Fruit fly (Drosophila melanogaster) ovary, adult (tissue): ENCODE results near the gene Bcs1.

Experiments
- CG17801 ChIP-seq: fragments of 200-800 bp; optimal IDR thresholded peaks from 2 replicates; lab custom pipeline; 2019; ENCODE audit warnings: missing biosample characterization, mild to moderate bottlenecking, missing genetic modification characterization, moderate library complexity; ENCODE audit not compliant: partially characterized antibody

Bcs1 gene

dm6 chr2L:10249655-10250202 lies 27.3 kb downstream of the Bcs1 start:
- TF ChIP-seq CG17801: no peak

- peak; percentile 51 for TF ChIP-seq CG17801
These were observed 28.0 kb downstream of the Bcs1 start, which contains the start of the genes bsk and CG31717 for dm6 chr2L:10250441-10250847. Gene bsk, minus strand, starts transcription at chr2L:10250501. Gene CG31717, plus strand, starts transcription at chr2L:10250737.

dm6 chr2L:10251592-10251991 lies 29.1 kb downstream of the Bcs1 start, which contains the start of gene Ror:
Gene Ror, plus strand, starts transcription at chr2L:10251843.
- TF ChIP-seq CG17801: no peak

- TF ChIP-seq CG17801: peak; percentile 11
These were observed 33.3 kb downstream of the Bcs1 start, which contains the start of gene CG5676 for dm6 chr2L:10255725-10256158. Gene CG5676, minus strand, starts transcription at chr2L:10255891.

dm6 chr2L:10259960-10260749 lies 37.7 kb downstream of the Bcs1 start:
- TF ChIP-seq CG17801: no peak

dm6 chr2L:10260750-10261493 lies 38.5 kb downstream of the Bcs1 start, which contains the start of gene Pten:
Gene Pten, minus strand, starts transcription at chr2L:10261049.
- TF ChIP-seq CG17801: peak; percentile 26

- TF ChIP-seq CG17801: no peak
These were observed 39.3 kb downstream of the Bcs1 start for dm6 chr2L:10261774-10262173.

dm6 chr2L:10263343-10263744 lies 40.9 kb downstream of the Bcs1 start, which contains the start of gene Rsf1:
Gene Rsf1, minus strand, starts transcription at chr2L:10263554.
- TF ChIP-seq CG17801: no peak

- TF ChIP-seq CG17801: no peak
These were observed 41.6 kb downstream of the Bcs1 start, which contains the start of gene REPTOR-BP for dm6 chr2L:10263830-10264634. Gene REPTOR-BP, plus strand, starts transcription at chr2L:10264125.

dm6 chr2L:10265129-10265528 lies 42.7 kb downstream of the Bcs1 start, which contains the start of gene Mob3:
Gene Mob3, plus strand, starts transcription at chr2L:10265336.
- TF ChIP-seq CG17801: peak; percentile 21

- no peak for TF ChIP-seq CG17801
These were observed 44.1 kb downstream of the Bcs1 start, which contains the start of gene CG4953 for dm6 chr2L:10266511-10266910. Gene CG4953, plus strand, starts transcription at chr2L:10266703.

dm6 chr2L:10268688-10269087 lies 46.2 kb downstream of the Bcs1 start, which contains the start of gene CG4957:
Gene CG4957, plus strand, starts transcription at chr2L:10268872.
- no peak for TF ChIP-seq CG17801

- TF ChIP-seq CG17801: no peak
These were observed 47.4 kb downstream of the Bcs1 start, which contains the start of gene Mulk for dm6 chr2L:10269854-10270253. Gene Mulk, plus strand, starts transcription at chr2L:10270051.

- peak; percentile 34 for TF ChIP-seq CG17801
These were observed 49.8 kb downstream of the Bcs1 start, which contains the start of gene trk for dm6 chr2L:10272224-10272623. Gene trk, minus strand, starts transcription at chr2L:10272324.
